Fruit fly (Drosophila melanogaster) whole organism, embryonic: ENCODE measurements around the gene Or94b.

ENCODE experiments used
- CG10321 ChIP-seq: fragments of 200-800 bp; sonication (Bioruptor generic); IDR thresholded peaks from 2 replicates; pipeline ENCODE4 v1.3.6; 2022; ENCODE audit warnings: missing biosample characterization, missing genetic modification characterization
- CG11695 ChIP-seq: fragments of 200-800 bp; sonication (Bioruptor generic); IDR thresholded peaks from 3 replicates; pipeline ENCODE4 v1.3.6; 2022; ENCODE audit warnings: missing biosample characterization, missing genetic modification characterization
- CG13775 ChIP-seq: fragments of 200-800 bp; sonication (Bioruptor generic); optimal IDR thresholded peaks from 3 replicates; lab custom pipeline; 2017; ENCODE audit warnings: missing biosample characterization, mild to moderate bottlenecking, missing genetic modification characterization
- CG14710 ChIP-seq: fragments of 200-800 bp; sonication (Bioruptor generic); optimal IDR thresholded peaks from 3 replicates; lab custom pipeline; 2019; ENCODE audit warnings: missing biosample characterization, mild to moderate bottlenecking, missing genetic modification characterization, moderate library complexity
- CG1529 ChIP-seq: fragments of 200-800 bp; sonication (Bioruptor generic); optimal IDR thresholded peaks from 3 replicates; lab custom pipeline; 2018; ENCODE audit warnings: missing biosample characterization, missing genetic modification characterization
- CG18011 ChIP-seq: fragments of 200-800 bp; sonication (Bioruptor generic); optimal IDR thresholded peaks from 2 replicates; lab custom pipeline; 2017; ENCODE audit warnings: missing biosample characterization, missing genetic modification characterization, mild to moderate bottlenecking, moderate library complexity, missing genotype
- CG2120 ChIP-seq: fragments of 200-800 bp; sonication (Bioruptor generic); optimal IDR thresholded peaks from 3 replicates; lab custom pipeline; 2016; ENCODE audit warnings: missing biosample characterization, missing genetic modification characterization
- CG2129 ChIP-seq: fragments of 200-800 bp; sonication (Bioruptor generic); IDR thresholded peaks from 2 replicates; pipeline ENCODE4 v1.3.6; 2022; ENCODE audit warnings: missing biosample characterization, missing genetic modification characterization; ENCODE audit not compliant: partially characterized antibody
- CG2199 ChIP-seq: fragments of 200-800 bp; sonication (Bioruptor generic); IDR thresholded peaks from 3 replicates; pipeline ENCODE4 v1.3.6; 2022; ENCODE audit warnings: missing biosample characterization, missing genetic modification characterization
- CG3065 ChIP-seq: fragments of 200-800 bp; sonication (Bioruptor generic); optimal IDR thresholded peaks from 2 replicates; lab custom pipeline; 2016; ENCODE audit warnings: missing biosample characterization, missing genetic modification characterization
- CG32767 ChIP-seq: fragments of 200-800 bp; sonication (Bioruptor generic); IDR thresholded peaks from 2 replicates; pipeline ENCODE4 v1.3.6; 2022; ENCODE audit warnings: missing biosample characterization, missing genetic modification characterization
- CG32772 ChIP-seq: fragments of 200-800 bp; sonication (Bioruptor generic); IDR thresholded peaks from 2 replicates; pipeline ENCODE4 v1.3.6; 2022; ENCODE audit warnings: missing biosample characterization, missing genetic modification characterization
- CG33557 ChIP-seq: fragments of 200-800 bp; sonication (Bioruptor generic); optimal IDR thresholded peaks from 2 replicates; lab custom pipeline; 2019; ENCODE audit warnings: missing biosample characterization, mild to moderate bottlenecking, missing genetic modification characterization, moderate library complexity
- CG4820 ChIP-seq: fragments of 200-800 bp; sonication (Bioruptor generic); optimal IDR thresholded peaks from 3 replicates; lab custom pipeline; 2016; ENCODE audit warnings: missing biosample characterization, missing genetic modification characterization
- CG5180 ChIP-seq: fragments of 200-800 bp; sonication (Bioruptor generic); optimal IDR thresholded peaks from 3 replicates; lab custom pipeline; 2017; ENCODE audit warnings: missing biosample characterization, missing genetic modification characterization, mild to moderate bottlenecking, moderate library complexity, missing genetic modification reagents
- CG7556 ChIP-seq: fragments of 200-800 bp; sonication (Bioruptor generic); optimal IDR thresholded peaks from 2 replicates; lab custom pipeline; 2017; ENCODE audit warnings: missing biosample characterization, mild to moderate bottlenecking, missing genetic modification characterization
- CG7987 ChIP-seq: fragments of 200-800 bp; sonication (Bioruptor generic); optimal IDR thresholded peaks from 2 replicates; lab custom pipeline; 2018; ENCODE audit warnings: missing biosample characterization, mild to moderate bottlenecking, missing genetic modification characterization, moderate library complexity
- CG8290 ChIP-seq, 3 experiments: fragments of 200-800 bp; sonication (Bioruptor generic); optimal IDR thresholded peaks; 2 replicates each; lab custom pipeline; 2016 to 2019; ENCODE audit warnings: missing biosample characterization in 3 of 3, missing genetic modification characterization in 3 of 3, mild to moderate bottlenecking in 2 of 3, moderate library complexity in 1 of 3
- CG8388 ChIP-seq: fragments of 200-800 bp; sonication (Bioruptor generic); optimal IDR thresholded peaks from 2 replicates; lab custom pipeline; 2019; ENCODE audit warnings: missing biosample characterization, mild to moderate bottlenecking, missing genetic modification characterization, moderate library complexity
- CG8765 ChIP-seq: fragments of 200-800 bp; sonication (Bioruptor generic); IDR thresholded peaks from 2 replicates; pipeline ENCODE4 v1.3.6; 2022; ENCODE audit warnings: missing biosample characterization, missing genetic modification characterization
- Dbx ChIP-seq: fragments of 200-800 bp; sonication (Bioruptor generic); IDR thresholded peaks from 3 replicates; pipeline ENCODE4 v1.3.6; 2022; ENCODE audit warnings: missing biosample characterization, missing genetic modification characterization
- Dfd ChIP-seq, 2 experiments: fragments of >200 bp; optimal IDR thresholded peaks; 2 replicates each; lab custom pipeline; 2017; ENCODE audit warnings: missing biosample characterization in 2 of 2, missing genetic modification characterization in 2 of 2
- Doc2 ChIP-seq: fragments of 200-800 bp; sonication (Bioruptor generic); IDR thresholded peaks from 2 replicates; pipeline ENCODE4 v1.3.6; 2022; ENCODE audit warnings: missing biosample characterization, missing genetic modification characterization
- E2f2 ChIP-seq: fragments of 200-800 bp; sonication (Bioruptor generic); IDR thresholded peaks from 2 replicates; pipeline ENCODE4 v1.3.6; 2022; ENCODE audit warnings: missing biosample characterization, missing genetic modification characterization
- Fer1 ChIP-seq: fragments of 200-800 bp; sonication (Bioruptor generic); optimal IDR thresholded peaks from 2 replicates; lab custom pipeline; 2017; ENCODE audit warnings: missing biosample characterization, mild to moderate bottlenecking, missing genetic modification characterization
- H2.0 ChIP-seq: fragments of 200-800 bp; sonication (Bioruptor generic); IDR thresholded peaks from 2 replicates; pipeline ENCODE4 v1.3.6; 2022; ENCODE audit warnings: missing biosample characterization, missing genetic modification characterization
- Hr39 ChIP-seq: fragments of >200 bp; optimal IDR thresholded peaks from 2 replicates; lab custom pipeline; 2017
- NFAT ChIP-seq: fragments of 200-800 bp; sonication (Bioruptor generic); IDR thresholded peaks from 2 replicates; pipeline ENCODE4 v1.3.6; 2022; ENCODE audit warnings: missing biosample characterization, missing genetic modification characterization
- Optix ChIP-seq: fragments of 200-800 bp; sonication (Bioruptor generic); IDR thresholded peaks from 3 replicates; pipeline ENCODE4 v1.3.6; 2022; ENCODE audit warnings: missing biosample characterization, missing genetic modification characterization
- Pdp1 ChIP-seq, 2 experiments: fragments of 200-800 bp; sonication (Bioruptor generic); optimal IDR thresholded peaks; 3 replicates each; lab custom pipeline; 2016; ENCODE audit warnings: missing biosample characterization in 2 of 2, missing genetic modification characterization in 2 of 2, mild to moderate bottlenecking in 1 of 2, moderate library complexity in 1 of 2
- Usf ChIP-seq: fragments of 200-800 bp; sonication (Bioruptor generic); optimal IDR thresholded peaks from 2 replicates; lab custom pipeline; 2017; ENCODE audit warnings: missing genotype, missing biosample characterization, missing genetic modification characterization
- bbx ChIP-seq: fragments of 200-800 bp; sonication (Bioruptor generic); IDR thresholded peaks from 2 replicates; pipeline ENCODE4 v1.3.6; 2022; ENCODE audit warnings: missing biosample characterization, missing genetic modification characterization; ENCODE audit not compliant: partially characterized antibody
- caup ChIP-seq: fragments of 200-800 bp; sonication (Bioruptor generic); optimal IDR thresholded peaks from 3 replicates; lab custom pipeline; 2017; ENCODE audit warnings: missing biosample characterization, mild to moderate bottlenecking, missing genetic modification characterization, moderate library complexity; ENCODE audit not compliant: severe bottlenecking
- chinmo ChIP-seq: fragments of 200-800 bp; sonication (Bioruptor generic); IDR thresholded peaks from 4 replicates; pipeline ENCODE4 v1.3.6; 2022; ENCODE audit warnings: missing biosample characterization, missing genetic modification characterization; ENCODE audit not compliant: partially characterized antibody
- dmrt11E ChIP-seq: fragments of 200-800 bp; sonication (Bioruptor generic); optimal IDR thresholded peaks from 3 replicates; lab custom pipeline; 2018; ENCODE audit warnings: missing biosample characterization, mild to moderate bottlenecking, missing genetic modification characterization, moderate library complexity
- dmrt99B ChIP-seq: fragments of 200-800 bp; sonication (Bioruptor generic); optimal IDR thresholded peaks from 2 replicates; lab custom pipeline; 2018; ENCODE audit warnings: missing biosample characterization, mild to moderate bottlenecking, missing genetic modification characterization, moderate library complexity
- dpn ChIP-seq, 2 experiments: fragments of 200-800 bp; sonication (Bioruptor generic); optimal IDR thresholded peaks; 3 replicates each; lab custom pipeline; 2016; ENCODE audit warnings: missing biosample characterization in 2 of 2, missing genetic modification characterization in 2 of 2
- dysf ChIP-seq: fragments of 200-800 bp; sonication (Bioruptor generic); IDR thresholded peaks from 3 replicates; pipeline ENCODE4 v1.3.6; 2022; ENCODE audit warnings: missing biosample characterization, missing genetic modification characterization
- ems ChIP-seq: fragments of 200-800 bp; sonication (Bioruptor generic); optimal IDR thresholded peaks from 3 replicates; lab custom pipeline; 2016; ENCODE audit warnings: missing biosample characterization, missing genetic modification characterization
- gt ChIP-seq: fragments of 200-800 bp; sonication (Bioruptor generic); IDR thresholded peaks from 2 replicates; pipeline ENCODE4 v1.3.6; 2022; ENCODE audit warnings: missing biosample characterization, missing genetic modification characterization
- h ChIP-seq: fragments of >200 bp; optimal IDR thresholded peaks from 2 replicates; lab custom pipeline; 2017
- ind ChIP-seq: fragments of 200-800 bp; sonication (Bioruptor generic); optimal IDR thresholded peaks from 3 replicates; lab custom pipeline; 2016; ENCODE audit warnings: missing biosample characterization, missing genetic modification characterization
- insv ChIP-seq, 2 experiments: fragments of 200-800 bp; sonication (Bioruptor generic); optimal IDR thresholded peaks; 3 replicates each; lab custom pipeline; 2016 to 2018; ENCODE audit warnings: missing biosample characterization in 2 of 2, missing genetic modification characterization in 2 of 2
- odd ChIP-seq: fragments of 200-800 bp; sonication (Bioruptor generic); optimal IDR thresholded peaks from 2 replicates; lab custom pipeline; 2017; ENCODE audit warnings: missing biosample characterization, mild to moderate bottlenecking, missing genetic modification characterization
- pnt ChIP-seq: fragments of 200-800 bp; sonication (Bioruptor generic); optimal IDR thresholded peaks from 3 replicates; lab custom pipeline; 2016; ENCODE audit warnings: missing biosample characterization, missing genetic modification characterization
- psq ChIP-seq: fragments of 200-800 bp; sonication (Bioruptor generic); optimal IDR thresholded peaks from 2 replicates; lab custom pipeline; 2017; ENCODE audit warnings: missing biosample characterization, missing genetic modification characterization
- salm ChIP-seq: fragments of 200-800 bp; sonication (Bioruptor generic); optimal IDR thresholded peaks from 2 replicates; lab custom pipeline; 2018; ENCODE audit warnings: missing biosample characterization, mild to moderate bottlenecking, missing genetic modification characterization
- ssp ChIP-seq: fragments of 200-800 bp; sonication (Bioruptor generic); IDR thresholded peaks from 2 replicates; pipeline ENCODE4 v1.3.6; 2022; ENCODE audit warnings: missing biosample characterization, missing genetic modification characterization
- tin ChIP-seq: fragments of 200-800 bp; sonication (Bioruptor generic); optimal IDR thresholded peaks from 3 replicates; lab custom pipeline; 2016; ENCODE audit warnings: missing biosample characterization, missing genetic modification characterization
- toy ChIP-seq: fragments of 200-800 bp; sonication (Bioruptor generic); IDR thresholded peaks from 2 replicates; pipeline ENCODE4 v1.3.6; 2022; ENCODE audit warnings: missing biosample characterization, missing genetic modification characterization
- vnd ChIP-seq: fragments of 200-800 bp; sonication (Bioruptor generic); IDR thresholded peaks from 3 replicates; pipeline ENCODE4 v1.3.6; 2022; ENCODE audit warnings: missing biosample characterization, missing genetic modification characterization; ENCODE audit not compliant: partially characterized antibody

Or94b gene

dm6 chr3R:23028506-23028905, 39.4 kb downstream of the Or94b start (continued):
- TF ChIP-seq ssp (GFP tag; lab: Robert Waterston, UW) (peak; percentile 24; the same call in 1 of the 2 replicates), CG8765 (GFP tag; lab: Robert Waterston, UW) (peak; percentile 37; the same call in 1 of the 2 replicates), CG5180 (GFP tag; lab: Kevin White, UChicago) (no peak), chinmo (GFP tag; lab: Robert Waterston, UW) (no peak), salm (tag; lab: Kevin White, UChicago) (no peak), CG18011 (GFP tag; lab: Kevin White, UChicago) (no peak), tin (GFP tag; lab: Kevin White, UChicago) (peak; percentile 42), CG7987 (no peak), CG1529 (no peak), CG2199 (GFP tag; lab: Robert Waterston, UW) (no peak), CG3065 (GFP tag; lab: Kevin White, UChicago) (no peak), CG32772 (GFP tag; lab: Robert Waterston, UW) (0 out of 2 replicates have a peak, but pooled peaks have one; percentile 36), caup (GFP tag; lab: Kevin White, UChicago) (peak; percentile 40), Fer1 (GFP tag; lab: Kevin White, UChicago) (no peak), h (lab: Kevin White, UChicago) (no peak), Doc2 (GFP tag; lab: Robert Waterston, UW) (no peak), ind (GFP tag; lab: Kevin White, UChicago) (peak; percentile 69), Pdp1 (GFP tag; optimal IDR thresholded peaks at IDR 0.05; lab: Kevin White, UChicago) (peak; percentile 58 to 64), CG7556 (GFP tag; lab: Kevin White, UChicago) (peak; percentile 4), insv (GFP tag; optimal IDR thresholded peaks at IDR 0.05; lab: Kevin White, UChicago) (no peak), E2f2 (GFP tag; lab: Robert Waterston, UW) (no peak), gt (no peak), dysf (GFP tag; lab: Robert Waterston, UW) (peak; percentile 79; the same call in 2 of the 3 replicates), Hr39 (lab: Kevin White, UChicago) (no peak), vnd (no peak), CG10321 (GFP tag; lab: Robert Waterston, UW) (no peak), CG8388 (GFP tag; lab: Kevin White, UChicago) (peak; percentile 2), CG13775 (GFP tag; lab: Kevin White, UChicago) (peak; percentile 47), bbx (GFP tag; lab: Robert Waterston, UW) (no peak), Optix (GFP tag; lab: Robert Waterston, UW) (no peak), dmrt11E (tag; lab: Kevin White, UChicago) (peak; percentile 4), Dfd (GFP tag; optimal IDR thresholded peaks at IDR 0.05; lab: Kevin White, UChicago) (no peak), ems (GFP tag; lab: Kevin White, UChicago) (peak; percentile 38), CG32767 (GFP tag; lab: Robert Waterston, UW) (no peak), CG2129 (GFP tag; lab: Robert Waterston, UW) (no peak), Usf (GFP tag; lab: Kevin White, UChicago) (no peak), Dbx (GFP tag; lab: Robert Waterston, UW) (no peak; the same call in 1 of the 3 replicates), H2.0 (GFP tag; lab: Robert Waterston, UW) (peak; percentile 45; the same call in 1 of the 2 replicates), CG33557 (GFP tag; lab: Kevin White, UChicago) (no peak), CG14710 (no peak), CG11695 (peak; percentile 39; the same call in 1 of the 3 replicates), dmrt99B (tag; lab: Kevin White, UChicago) (peak; percentile 41), odd (GFP tag; lab: Kevin White, UChicago) (no peak), dpn (GFP tag; optimal IDR thresholded peaks at IDR 0.05; lab: Kevin White, UChicago) (peak; percentile 40 to 71), CG4820 (peak; percentile 18), CG2120 (GFP tag; lab: Kevin White, UChicago) (peak; percentile 79), psq (no peak), toy (peak; percentile 32; the same call in 1 of the 2 replicates), CG8290 (GFP tag; optimal IDR thresholded peaks at IDR 0.05; lab: Kevin White, UChicago) (no peak), CG8290 (tag; optimal IDR thresholded peaks at IDR 0.05; lab: Kevin White, UChicago) (no peak), pnt (no peak), NFAT (GFP tag; lab: Robert Waterston, UW) (peak; percentile 75)
